Fruit fly (Drosophila melanogaster) whole organism, embryonic: ENCODE data around the gene NK7.1.

Experiments
- Atf6 ChIP-seq: fragments of 200-800 bp; sonication (Bioruptor generic); IDR thresholded peaks from 2 replicates; pipeline ENCODE4 v1.3.6; 2022; ENCODE audit warnings: missing biosample characterization, missing genetic modification characterization
- B-H2 ChIP-seq: fragments of 200-800 bp; sonication (Bioruptor generic); optimal IDR thresholded peaks from 2 replicates; lab custom pipeline; 2018; ENCODE audit warnings: missing biosample characterization, mild to moderate bottlenecking, missing genetic modification characterization
- BtbVII ChIP-seq: fragments of 200-800 bp; sonication (Bioruptor generic); optimal IDR thresholded peaks from 3 replicates; lab custom pipeline; 2017; ENCODE audit warnings: missing biosample characterization, mild to moderate bottlenecking, missing genetic modification characterization
- C15 ChIP-seq: fragments of 200-800 bp; sonication (Bioruptor generic); IDR thresholded peaks from 3 replicates; pipeline ENCODE4 v1.3.6; 2022; ENCODE audit warnings: missing biosample characterization, missing genetic modification characterization
- CG10321 ChIP-seq: fragments of 200-800 bp; sonication (Bioruptor generic); IDR thresholded peaks from 2 replicates; pipeline ENCODE4 v1.3.6; 2022; ENCODE audit warnings: missing biosample characterization, missing genetic modification characterization
- CG12391 ChIP-seq: fragments of 200-800 bp; sonication (Bioruptor generic); optimal IDR thresholded peaks from 3 replicates; lab custom pipeline; 2018; ENCODE audit warnings: missing biosample characterization, mild to moderate bottlenecking, missing genetic modification characterization, moderate library complexity
- CG12659 ChIP-seq: fragments of 200-800 bp; sonication (Bioruptor generic); optimal IDR thresholded peaks from 3 replicates; lab custom pipeline; 2017; ENCODE audit warnings: mild to moderate bottlenecking, missing biosample characterization, missing genetic modification reagents, missing genetic modification characterization
- CG14050 ChIP-seq: fragments of 200-800 bp; sonication (Bioruptor generic); IDR thresholded peaks from 3 replicates; pipeline ENCODE4 v1.3.6; 2022; ENCODE audit warnings: missing biosample characterization, missing genetic modification characterization
- CG16813 ChIP-seq: fragments of 200-800 bp; sonication (Bioruptor generic); IDR thresholded peaks from 3 replicates; pipeline ENCODE4 v1.3.6; 2022; ENCODE audit warnings: missing biosample characterization, missing genetic modification characterization; ENCODE audit not compliant: partially characterized antibody
- CG17361 ChIP-seq: fragments of 200-800 bp; sonication (Bioruptor generic); IDR thresholded peaks from 3 replicates; pipeline ENCODE4 v1.3.6; 2022; ENCODE audit warnings: missing biosample characterization, missing genetic modification characterization
- CG18476 ChIP-seq: fragments of 200-800 bp; sonication (Bioruptor generic); optimal IDR thresholded peaks from 2 replicates; lab custom pipeline; 2016; ENCODE audit warnings: missing biosample characterization, mild to moderate bottlenecking, missing genetic modification characterization
- CG2712 ChIP-seq: fragments of 200-800 bp; optimal IDR thresholded peaks from 3 replicates; lab custom pipeline; 2019; ENCODE audit warnings: missing biosample characterization, mild to moderate bottlenecking, missing genetic modification characterization, moderate library complexity
- CG2889 ChIP-seq: fragments of 200-800 bp; sonication (Bioruptor generic); IDR thresholded peaks from 3 replicates; pipeline ENCODE4 v1.3.6; 2022; ENCODE audit warnings: missing biosample characterization, missing genetic modification characterization
- CG30403 ChIP-seq: fragments of 200-800 bp; sonication (Bioruptor generic); optimal IDR thresholded peaks from 3 replicates; lab custom pipeline; 2016; ENCODE audit warnings: missing biosample characterization, missing genetic modification characterization
- CG42726 ChIP-seq: fragments of 200-800 bp; sonication (Bioruptor generic); IDR thresholded peaks from 2 replicates; pipeline ENCODE4 v1.3.6; 2022; ENCODE audit warnings: missing biosample characterization, missing genetic modification characterization; ENCODE audit not compliant: partially characterized antibody
- CG9932 ChIP-seq: fragments of 200-800 bp; sonication (Bioruptor generic); IDR thresholded peaks from 2 replicates; pipeline ENCODE4 v1.3.6; 2022; ENCODE audit warnings: missing biosample characterization, missing genetic modification characterization
- Deaf1 ChIP-seq: fragments of 200-800 bp; optimal IDR thresholded peaks from 3 replicates; lab custom pipeline; 2019; ENCODE audit warnings: missing biosample characterization, mild to moderate bottlenecking, missing genetic modification characterization, moderate library complexity
- Doc3 ChIP-seq: fragments of 200-800 bp; sonication (Bioruptor generic); IDR thresholded peaks from 3 replicates; pipeline ENCODE4 v1.3.6; 2022; ENCODE audit warnings: missing biosample characterization, missing genetic modification characterization; ENCODE audit not compliant: partially characterized antibody
- E2f1 ChIP-seq: fragments of 200-800 bp; sonication (Bioruptor generic); IDR thresholded peaks from 2 replicates; pipeline ENCODE4 v1.3.6; 2022; ENCODE audit warnings: missing biosample characterization, missing genetic modification characterization
- HLHmδ ChIP-seq: fragments of 200-800 bp; sonication (Bioruptor generic); optimal IDR thresholded peaks from 2 replicates; lab custom pipeline; 2018; ENCODE audit warnings: missing biosample characterization, mild to moderate bottlenecking, missing genetic modification characterization, moderate library complexity
- Hey ChIP-seq: fragments of 200-800 bp; sonication (Bioruptor generic); optimal IDR thresholded peaks from 3 replicates; lab custom pipeline; 2018; ENCODE audit warnings: missing biosample characterization, mild to moderate bottlenecking, missing genetic modification characterization
- Hr78 ChIP-seq, 2 experiments: fragments of 200-800 bp in 1 of 2; fragments of >200 bp in 1 of 2; sonication (Bioruptor generic) in 1 of 2; optimal IDR thresholded peaks; 2 replicates each; lab custom pipeline; 2017 to 2019; ENCODE audit warnings: missing biosample characterization in 2 of 2, missing genetic modification characterization in 2 of 2, mild to moderate bottlenecking in 1 of 2, moderate library complexity in 1 of 2
- NfI ChIP-seq: fragments of 200-800 bp; sonication (Bioruptor generic); optimal IDR thresholded peaks from 3 replicates; lab custom pipeline; 2018; ENCODE audit warnings: missing biosample characterization, mild to moderate bottlenecking, missing genetic modification characterization, moderate library complexity
- PHDP ChIP-seq: fragments of 200-800 bp; sonication (Bioruptor generic); optimal IDR thresholded peaks from 3 replicates; lab custom pipeline; 2018; ENCODE audit warnings: missing biosample characterization, mild to moderate bottlenecking, missing genetic modification characterization, moderate library complexity
- Rx ChIP-seq: fragments of 200-800 bp; sonication (Bioruptor generic); IDR thresholded peaks from 2 replicates; pipeline ENCODE4 v1.3.6; 2022; ENCODE audit warnings: missing biosample characterization, missing genetic modification characterization
- Scr ChIP-seq: fragments of 200-800 bp; sonication (Bioruptor generic); IDR thresholded peaks from 2 replicates; pipeline ENCODE4 v1.3.6; 2022; ENCODE audit warnings: missing biosample characterization, missing genetic modification characterization; ENCODE audit not compliant: partially characterized antibody
- caup ChIP-seq: fragments of 200-800 bp; sonication (Bioruptor generic); optimal IDR thresholded peaks from 3 replicates; lab custom pipeline; 2017; ENCODE audit warnings: missing biosample characterization, mild to moderate bottlenecking, missing genetic modification characterization, moderate library complexity; ENCODE audit not compliant: severe bottlenecking
- chinmo ChIP-seq: fragments of 200-800 bp; sonication (Bioruptor generic); IDR thresholded peaks from 4 replicates; pipeline ENCODE4 v1.3.6; 2022; ENCODE audit warnings: missing biosample characterization, missing genetic modification characterization; ENCODE audit not compliant: partially characterized antibody
- danr ChIP-seq: fragments of 200-800 bp; sonication (Bioruptor generic); IDR thresholded peaks from 2 replicates; pipeline ENCODE4 v1.3.6; 2022; ENCODE audit warnings: missing biosample characterization, missing genetic modification characterization
- dm ChIP-seq: fragments of 200-800 bp; sonication (Bioruptor generic); optimal IDR thresholded peaks from 3 replicates; lab custom pipeline; 2016; ENCODE audit warnings: missing biosample characterization, missing genetic modification characterization
- eve ChIP-seq, 2 experiments: fragments of >200 bp; optimal IDR thresholded peaks; 2 replicates each; lab custom pipeline; 2017; ENCODE audit warnings: missing biosample characterization in 2 of 2, missing genetic modification characterization in 2 of 2
- fu2 ChIP-seq: fragments of 200-800 bp; sonication (Bioruptor generic); optimal IDR thresholded peaks from 2 replicates; lab custom pipeline; 2016; ENCODE audit warnings: missing biosample characterization, missing genetic modification characterization
- gcm2 ChIP-seq: fragments of 200-800 bp; sonication (Bioruptor generic); optimal IDR thresholded peaks from 2 replicates; lab custom pipeline; 2016; ENCODE audit warnings: missing biosample characterization, missing genetic modification characterization
- gem ChIP-seq: fragments of 200-800 bp; sonication (Bioruptor generic); optimal IDR thresholded peaks from 2 replicates; lab custom pipeline; 2019; ENCODE audit warnings: missing biosample characterization, mild to moderate bottlenecking, missing genetic modification characterization, moderate library complexity
- gfzf ChIP-seq: fragments of 200-800 bp; sonication (Bioruptor generic); optimal IDR thresholded peaks from 2 replicates; lab custom pipeline; 2016; ENCODE audit warnings: missing biosample characterization, mild to moderate bottlenecking, missing genetic modification characterization, moderate library complexity
- jigr1 ChIP-seq: fragments of 200-800 bp; sonication (Bioruptor generic); IDR thresholded peaks from 3 replicates; pipeline ENCODE4 v1.3.6; 2022; ENCODE audit warnings: missing biosample characterization, missing genetic modification characterization
- jing ChIP-seq: fragments of 200-800 bp; sonication (Bioruptor generic); optimal IDR thresholded peaks from 2 replicates; lab custom pipeline; 2018; ENCODE audit warnings: missing biosample characterization, mild to moderate bottlenecking, missing genetic modification characterization
- knrl ChIP-seq: fragments of 200-800 bp; sonication (Bioruptor generic); IDR thresholded peaks from 3 replicates; pipeline ENCODE4 v1.3.6; 2022; ENCODE audit warnings: missing biosample characterization, missing genetic modification characterization; ENCODE audit not compliant: partially characterized antibody
- luna ChIP-seq: fragments of 200-800 bp; sonication (Bioruptor generic); optimal IDR thresholded peaks from 2 replicates; lab custom pipeline; 2016; ENCODE audit warnings: missing biosample characterization, missing genetic modification characterization
- pan ChIP-seq, 4 experiments: fragments of >200 bp in 3 of 4; fragments of 200-800 bp in 1 of 4; sonication (Bioruptor generic) in 1 of 4; optimal IDR thresholded peaks in 3 of 4; IDR thresholded peaks in 1 of 4; 2 replicates each; pipeline versions ENCODE4 v1.3.6 to Lab custom; 2017 to 2022; ENCODE audit warnings: missing biosample characterization in 2 of 4, missing genetic modification characterization in 2 of 4, mixed read lengths in 1 of 4
- ranshi ChIP-seq: fragments of 200-800 bp; sonication (Bioruptor generic); IDR thresholded peaks from 2 replicates; pipeline ENCODE4 v1.3.6; 2022; ENCODE audit warnings: missing biosample characterization, missing genetic modification characterization
- repo ChIP-seq: fragments of 200-800 bp; sonication (Bioruptor generic); optimal IDR thresholded peaks from 2 replicates; lab custom pipeline; 2016; ENCODE audit warnings: missing biosample characterization, missing genetic modification characterization
- rib ChIP-seq: fragments of 200-800 bp; sonication (Bioruptor generic); IDR thresholded peaks from 2 replicates; pipeline ENCODE4 v1.3.6; 2022; ENCODE audit warnings: missing biosample characterization, missing genetic modification characterization
- schlank ChIP-seq: fragments of 200-800 bp; sonication (Bioruptor generic); optimal IDR thresholded peaks from 2 replicates; lab custom pipeline; 2018; ENCODE audit warnings: missing biosample characterization, mild to moderate bottlenecking, missing genetic modification characterization
- slbo ChIP-seq: fragments of 200-800 bp; sonication (Bioruptor generic); IDR thresholded peaks from 2 replicates; pipeline ENCODE4 v1.3.6; 2022; ENCODE audit warnings: missing biosample characterization, missing genetic modification characterization
- sr ChIP-seq: fragments of 200-800 bp; sonication (Bioruptor generic); IDR thresholded peaks from 3 replicates; pipeline ENCODE4 v1.3.6; 2022; ENCODE audit warnings: missing biosample characterization, missing genetic modification characterization
- wek ChIP-seq: fragments of 200-800 bp; sonication (Bioruptor generic); optimal IDR thresholded peaks from 3 replicates; lab custom pipeline; 2018; ENCODE audit warnings: missing biosample characterization, mild to moderate bottlenecking, missing genetic modification characterization, moderate library complexity

NK7.1 gene

dm6 chr3R:14326250-14327112, 46.3 kb downstream of the NK7.1 start, which contains the start of the genes Afti and ATPsynE (continued):
- peak; percentile 77 for TF ChIP-seq CG12659 (GFP tag; lab: Kevin White, UChicago)
- no peak for TF ChIP-seq Deaf1 (tag; lab: Kevin White, UChicago)
- peak; percentile 81 for TF ChIP-seq B-H2 (GFP tag; lab: Kevin White, UChicago)
- peak; percentile 50; the same call in 2 of the 3 replicates for TF ChIP-seq Doc3 (GFP tag; lab: Robert Waterston, UW)
- peak; percentile 89 for TF ChIP-seq CG9932 (GFP tag; lab: Robert Waterston, UW)
- peak; percentile 74 for TF ChIP-seq CG12391 (tag; lab: Kevin White, UChicago)
- TF ChIP-seq CG42726 (GFP tag; lab: Robert Waterston, UW) = 0 out of 2 replicates have a peak, but pooled peaks have one; percentile 13
- no peak for TF ChIP-seq wek (GFP tag; lab: Kevin White, UChicago)
- TF ChIP-seq Rx (GFP tag; lab: Robert Waterston, UW) = peak; percentile 66
- peak; percentile 22 for TF ChIP-seq CG18476
- peak; percentile 49 for TF ChIP-seq luna (GFP tag; lab: Kevin White, UChicago)
- TF ChIP-seq eve (GFP tag; optimal IDR thresholded peaks at IDR 0.05; lab: Kevin White, UChicago) = no peak
- peak; percentile 69 for TF ChIP-seq Scr
- no peak for TF ChIP-seq CG10321
- peak; percentile 21 for TF ChIP-seq repo (GFP tag; lab: Kevin White, UChicago)
- peak; percentile 79 for TF ChIP-seq NfI (GFP tag; lab: Kevin White, UChicago)
- no peak for TF ChIP-seq BtbVII (GFP tag; lab: Kevin White, UChicago)
- peak; percentile 51 for TF ChIP-seq PHDP (tag; lab: Kevin White, UChicago)
- no peak for TF ChIP-seq pan (optimal IDR thresholded peaks at IDR 0.05; lab: Kevin White, UChicago)
- TF ChIP-seq pan (GFP tag; optimal IDR thresholded peaks at IDR 0.05 in 1 of 2, IDR thresholded peaks at IDR 0.05 in 1 of 2) = peak in 1 of 2 experiments; percentile 78
- TF ChIP-seq fu2 = peak; percentile 59
- TF ChIP-seq sr (GFP tag; lab: Robert Waterston, UW) = no peak
- TF ChIP-seq gcm2 = no peak
- no peak for TF ChIP-seq C15 (GFP tag; lab: Robert Waterston, UW)
- peak; percentile 80 for TF ChIP-seq gem (tag; lab: Kevin White, UChicago)
- TF ChIP-seq jing = peak; percentile 20
- TF ChIP-seq jigr1 (GFP tag; lab: Robert Waterston, UW) = no peak
- TF ChIP-seq chinmo (GFP tag; lab: Robert Waterston, UW) = no peak
- TF ChIP-seq dm (GFP tag; lab: Kevin White, UChicago) = peak; percentile 39
- TF ChIP-seq HLHmδ (GFP tag; lab: Kevin White, UChicago) = no peak
- TF ChIP-seq Hey = peak; percentile 8
- TF ChIP-seq danr = 0 out of 2 replicates have a peak, but pooled peaks have one; percentile 32
- peak; percentile 74 for TF ChIP-seq CG17361 (GFP tag; lab: Robert Waterston, UW)
- no peak for TF ChIP-seq Hr78 (GFP tag; optimal IDR thresholded peaks at IDR 0.05; lab: Kevin White, UChicago)
- peak; percentile 64 for TF ChIP-seq CG2889 (GFP tag; lab: Robert Waterston, UW)
- no peak for TF ChIP-seq schlank (tag; lab: Kevin White, UChicago)
- peak; percentile 64; the same call in 1 of the 2 replicates for TF ChIP-seq Atf6 (GFP tag; lab: Robert Waterston, UW)
- no peak for TF ChIP-seq E2f1
- peak; percentile 40; the same call in 1 of the 3 replicates for TF ChIP-seq CG14050
- peak; percentile 64 for TF ChIP-seq caup (GFP tag; lab: Kevin White, UChicago)
- peak; percentile 72 for TF ChIP-seq knrl
- peak; percentile 79 for TF ChIP-seq CG30403
- TF ChIP-seq rib (GFP tag; lab: Robert Waterston, UW) = no peak
- TF ChIP-seq gfzf (GFP tag; lab: Kevin White, UChicago) = peak; percentile 53
- peak; percentile 74 for TF ChIP-seq ranshi
- peak; percentile 69 for TF ChIP-seq CG16813 (GFP tag; lab: Robert Waterston, UW)
- peak; percentile 87 for TF ChIP-seq slbo (GFP tag; lab: Robert Waterston, UW)
- TF ChIP-seq CG2712 (tag; lab: Kevin White, UChicago) = peak; percentile 70
